Fruit fly (Drosophila melanogaster): ENCODE data around the gene RpLP0.

The RpLP0 gene

dm6 chr3L:22075706-22076398, at the start of gene RpLP0, which contains the start of gene CG7130 (continued):
- TF ChIP-seq Mad (GFP tag; optimal IDR thresholded peaks at IDR 0.05): peak; percentile 94
- TF ChIP-seq chinmo (GFP tag; IDR thresholded peaks at IDR 0.05; ENCODE audit: partially characterized antibody): no peak
- TF ChIP-seq CG13424 (tag; optimal IDR thresholded peaks at IDR 0.05): peak; percentile 80
- peak; percentile 87 for TF ChIP-seq Rx (GFP tag; IDR thresholded peaks at IDR 0.05)
- TF ChIP-seq CG6683 (GFP tag; optimal IDR thresholded peaks at IDR 0.05): peak; percentile 89
- peak; percentile 96 for TF ChIP-seq Fer1 (GFP tag; optimal IDR thresholded peaks at IDR 0.05)
- peak; percentile 99 for TF ChIP-seq Opbp (GFP tag; IDR thresholded peaks at IDR 0.05; ENCODE audit: partially characterized antibody)
- no peak for TF ChIP-seq Hmx (GFP tag; optimal IDR thresholded peaks at IDR 0.05)
- peak; percentile 89 for TF ChIP-seq CG4617 (GFP tag; optimal IDR thresholded peaks at IDR 0.05; ENCODE audit: borderline replicate concordance)
- peak; percentile 92 for TF ChIP-seq sob (GFP tag; IDR thresholded peaks at IDR 0.05)
- TF ChIP-seq chn (GFP tag; optimal IDR thresholded peaks at IDR 0.05): peak; percentile 89
- TF ChIP-seq CG8359 (GFP tag; optimal IDR thresholded peaks at IDR 0.05; ENCODE audit: borderline replicate concordance): peak; percentile 91
- TF ChIP-seq Xbp1 (GFP tag; optimal IDR thresholded peaks at IDR 0.05): peak; percentile 89
- TF ChIP-seq Med (GFP tag): peak; percentile 99
- TF ChIP-seq dpn (GFP tag; optimal IDR thresholded peaks at IDR 0.05): peak; percentile 80 to 95
- peak; percentile 87 for TF ChIP-seq CG17829 (tag; optimal IDR thresholded peaks at IDR 0.05)
- peak; percentile 52; the same call in 1 of the 2 replicates for TF ChIP-seq klu (GFP tag; IDR thresholded peaks at IDR 0.05)
- TF ChIP-seq sug (tag; optimal IDR thresholded peaks at IDR 0.05): peak; percentile 91
- TF ChIP-seq gro (GFP tag; optimal IDR thresholded peaks at IDR 0.05): peak; percentile 84
- peak in 1 of 3 experiments; percentile 63 for TF ChIP-seq Stat92E (GFP tag; optimal IDR thresholded peaks at IDR 0.05)
- TF ChIP-seq lmd (GFP tag; IDR thresholded peaks at IDR 0.05): peak; percentile 70
- TF ChIP-seq CG7786 (GFP tag; optimal IDR thresholded peaks at IDR 0.05): peak; percentile 83
- TF ChIP-seq CG7271 (tag; optimal IDR thresholded peaks at IDR 0.05): peak; percentile 96
- peak; percentile 75 for TF ChIP-seq CG9932 (GFP tag; IDR thresholded peaks at IDR 0.05)
- TF ChIP-seq Side (GFP tag; optimal IDR thresholded peaks at IDR 0.05): peak; percentile 94
- peak; percentile 85 for TF ChIP-seq CG30020 (tag; optimal IDR thresholded peaks at IDR 0.05)
- TF ChIP-seq CG8944 (GFP tag; optimal IDR thresholded peaks at IDR 0.05): peak; percentile 87
- TF ChIP-seq ac (GFP tag; optimal IDR thresholded peaks at IDR 0.05): peak; percentile 87
- TF ChIP-seq CG17361 (GFP tag; IDR thresholded peaks at IDR 0.05): peak; percentile 92
- peak; percentile 89 for TF ChIP-seq luna (GFP tag; optimal IDR thresholded peaks at IDR 0.05)
- peak; percentile 28 for TF ChIP-seq Tbp (GFP tag; optimal IDR thresholded peaks at IDR 0.05)
- peak; percentile 90 for TF ChIP-seq CG12391 (tag; optimal IDR thresholded peaks at IDR 0.05)
- peak; percentile 96 for TF ChIP-seq CG1233 (GFP tag; optimal IDR thresholded peaks at IDR 0.05)
- peak; percentile 84 for TF ChIP-seq Jarid2 (GFP tag; optimal IDR thresholded peaks at IDR 0.05)
- peak; percentile 93 for TF ChIP-seq chm (GFP tag; IDR thresholded peaks at IDR 0.05)
- TF ChIP-seq HLH54F (GFP tag; optimal IDR thresholded peaks at IDR 0.05): peak; percentile 86
- TF ChIP-seq NC2α (GFP tag; optimal IDR thresholded peaks at IDR 0.05): peak; percentile 90
- TF ChIP-seq CG14965 (GFP tag; optimal IDR thresholded peaks at IDR 0.05; ENCODE audit: borderline replicate concordance): peak; percentile 84
- TF ChIP-seq CG17568 (GFP tag; optimal IDR thresholded peaks at IDR 0.05): peak; percentile 94
- no peak for TF ChIP-seq CG8478 (optimal IDR thresholded peaks at IDR 0.05)
- no peak for TF ChIP-seq aop (GFP tag; IDR thresholded peaks at IDR 0.05)
- peak; percentile 70; the same call in 2 of the 3 replicates for TF ChIP-seq Aef1 (GFP tag; IDR thresholded peaks at IDR 0.05)
- peak; percentile 63 for TF ChIP-seq Blimp-1 (GFP tag; optimal IDR thresholded peaks at IDR 0.05)
- TF ChIP-seq CG18476 (GFP tag; optimal IDR thresholded peaks at IDR 0.05): peak; percentile 61
- no peak for TF ChIP-seq eve (GFP tag; optimal IDR thresholded peaks at IDR 0.05)
- TF ChIP-seq CG18599 (GFP tag; optimal IDR thresholded peaks at IDR 0.05): peak; percentile 93
- TF ChIP-seq CG10654 (GFP tag; optimal IDR thresholded peaks at IDR 0.05): peak; percentile 90
- peak; percentile 90 for TF ChIP-seq Bteb2 (GFP tag; optimal IDR thresholded peaks at IDR 0.05)
- peak; percentile 71; the same call in 3 of the 4 replicates for TF ChIP-seq Dll (GFP tag; IDR thresholded peaks at IDR 0.05; ENCODE audit: partially characterized antibody)
